Comparison of ENCODE assay signal across 2 worm cellular contexts in genomic region chrV:19297510-19297909, ce11.
A peak's percentile ranks its signal among the peaks of the same experiment; 100 is the strongest.
TF ChIP-seq lines count a peak whose summit lies in the region.

Gene fbxb-60, plus strand, starts transcription at chrV:19297810.

TF ChIP-seq in whole organism, L4 larva, 104 proteins besides CTCF, POLR2A, EP300 and RAD21:
- no peak for TF ChIP-seq zag-1 (tag; optimal IDR thresholded peaks at IDR 0.05; lab: Kevin White, UChicago)
- no peak for TF ChIP-seq lin-13 (GFP tag; optimal IDR thresholded peaks at IDR 0.05; lab: Kevin White, UChicago)
- TF ChIP-seq aha-1 (tag; lab: Kevin White, UChicago) = peak; percentile 76
- TF ChIP-seq ceh-28 (tag; optimal IDR thresholded peaks at IDR 0.05; lab: Kevin White, UChicago) = peak; percentile 9

TF ChIP-seq in whole organism, midembryonic, 9 proteins besides CTCF, POLR2A, EP300 and RAD21:
- TF ChIP-seq T22C8.4 (GFP tag; IDR thresholded peaks at IDR 0.05; lab: Robert Waterston, UW) = peak; percentile 53; the same call in 1 of the 2 replicates
- TF ChIP-seq klf-2 (GFP tag; conservative IDR thresholded peaks at IDR 0.05; lab: Robert Waterston, UW) = no peak
- no peak for TF ChIP-seq ztf-29 (GFP tag; IDR thresholded peaks at IDR 0.05; lab: Robert Waterston, UW)
